Fruit fly (Drosophila melanogaster) whole organism, larva: ENCODE results near the gene CG45488.
"Not testable (repeated sequence)": the region's sequence is repeated elsewhere in the genome, so short reads cannot be mapped to it uniquely, and the experiment has no call there.

Experiments
- noc ChIP-seq: fragments of 200-800 bp; sonication (Bioruptor generic); optimal IDR thresholded peaks from 3 replicates; lab custom pipeline; 2019; ENCODE audit warnings: missing biosample characterization, mild to moderate bottlenecking, missing genetic modification characterization, moderate library complexity

CG45488 gene

dm6 chrX:19920335-19920734 lies at the start of gene CG45488:
Gene CG45488, minus strand, starts transcription at chrX:19920435.
- TF ChIP-seq noc: not testable (repeated sequence)

dm6 chrX:19964215-19964614 lies 44.0 kb upstream of the CG45488 start:
- TF ChIP-seq noc: peak; percentile 34

- TF ChIP-seq noc: no peak
Measured at dm6 chrX:19960881-19961347, 40.7 kb upstream of the CG45488 start, which contains the start of gene Nep3. Gene Nep3, plus strand, starts transcription at chrX:19961297.

dm6 chrX:19959353-19959969 lies 39.2 kb upstream of the CG45488 start, which contains the start of gene CG12655:
Gene CG12655, minus strand, starts transcription at chrX:19959403.
- no peak for TF ChIP-seq noc

dm6 chrX:19958242-19958641 lies 38.0 kb upstream of the CG45488 start, which contains the start of gene CG43784:
Gene CG43784, minus strand, starts transcription at chrX:19958342.
- TF ChIP-seq noc: not testable (repeated sequence)

- TF ChIP-seq noc: not testable (repeated sequence)
Measured at dm6 chrX:19953508-19953907, 33.3 kb upstream of the CG45488 start, which contains the start of gene CG45494. Gene CG45494, minus strand, starts transcription at chrX:19953608.

dm6 chrX:19948773-19949172 lies 28.5 kb upstream of the CG45488 start, which contains the start of gene CG45493:
Gene CG45493, minus strand, starts transcription at chrX:19948873.
- TF ChIP-seq noc: not testable (repeated sequence)

- TF ChIP-seq noc: not testable (repeated sequence)
Measured at dm6 chrX:19944047-19944446, 23.8 kb upstream of the CG45488 start, which contains the start of gene CG45492. Gene CG45492, minus strand, starts transcription at chrX:19944147.

dm6 chrX:19938894-19939293 lies 18.7 kb upstream of the CG45488 start, which contains the start of gene CG45491:
Gene CG45491, minus strand, starts transcription at chrX:19938994.
- not testable (repeated sequence) for TF ChIP-seq noc

dm6 chrX:19934194-19934593 lies 14.0 kb upstream of the CG45488 start, which contains the start of gene CG45490:
Gene CG45490, minus strand, starts transcription at chrX:19934294.
- TF ChIP-seq noc: not testable (repeated sequence)

dm6 chrX:19929078-19929477 lies 8.8 kb upstream of the CG45488 start, which contains the start of gene CG45489:
Gene CG45489, minus strand, starts transcription at chrX:19929178.
- TF ChIP-seq noc: not testable (repeated sequence)

dm6 chrX:19915181-19915580 lies 5.1 kb downstream of the CG45488 start, which contains the start of gene CG45487:
Gene CG45487, minus strand, starts transcription at chrX:19915281.
- TF ChIP-seq noc: not testable (repeated sequence)

- TF ChIP-seq noc: not testable (repeated sequence)
Measured at dm6 chrX:19910017-19910416, 10.2 kb downstream of the CG45488 start, which contains the start of gene CG45486. Gene CG45486, minus strand, starts transcription at chrX:19910117.

dm6 chrX:19899978-19900377 lies 20.3 kb downstream of the CG45488 start:
- TF ChIP-seq noc: no peak

- TF ChIP-seq noc: no peak
Measured at dm6 chrX:19897991-19898473, 22.2 kb downstream of the CG45488 start.

dm6 chrX:19897328-19897990 lies 22.8 kb downstream of the CG45488 start:
- no peak for TF ChIP-seq noc

dm6 chrX:19892070-19892469 lies 28.2 kb downstream of the CG45488 start:
- TF ChIP-seq noc: no peak
